Worm (Caenorhabditis elegans) whole organism, young adult: ENCODE results near the gene gtf-2H4.
A peak's percentile ranks its signal among the peaks of the same experiment; 100 is the strongest.

Experiments used
- C06A6.2 ChIP-seq: fragments of 200-800 bp; sonication (Bioruptor generic); conservative IDR thresholded peaks from 2 replicates; pipeline ENCODE4 v1.3.6; 2022; ENCODE audit warnings: missing genetic modification characterization, missing compliant biosample characterization
- D2030.7 ChIP-seq: fragments of 200-800 bp; sonication (Bioruptor generic); IDR thresholded peaks from 2 replicates; pipeline ENCODE4 v1.3.6; 2022; ENCODE audit warnings: missing genetic modification reagents, missing genetic modification characterization, missing compliant biosample characterization
- F22D6.2 ChIP-seq: sonication (generic microtip); optimal IDR thresholded peaks from 2 replicates; lab custom pipeline; 2016; ENCODE audit warnings: mild to moderate bottlenecking, missing genetic modification characterization, missing compliant biosample characterization
- F37B4.10 ChIP-seq: fragments of 200-800 bp; sonication (Bioruptor generic); IDR thresholded peaks from 2 replicates; pipeline ENCODE4 v1.3.6; 2022; ENCODE audit warnings: missing genetic modification characterization, missing compliant biosample characterization
- F39B2.1 ChIP-seq: fragments of 200-800 bp; sonication (Bioruptor generic); IDR thresholded peaks from 2 replicates; pipeline ENCODE4 v1.3.6; 2022; ENCODE audit warnings: missing genetic modification reagents, missing genetic modification characterization, missing compliant biosample characterization
- F52B5.7 ChIP-seq: sonication (generic microtip); optimal IDR thresholded peaks from 2 replicates; lab custom pipeline; 2016; ENCODE audit warnings: mild to moderate bottlenecking, missing genetic modification characterization, missing compliant biosample characterization
- K11D2.4 ChIP-seq: fragments of 200-800 bp; sonication (Bioruptor generic); IDR thresholded peaks from 2 replicates; pipeline ENCODE4 v1.3.6; 2022; ENCODE audit warnings: missing genetic modification reagents, missing genetic modification characterization, missing compliant biosample characterization
- T26A5.8 ChIP-seq: sonication (generic microtip); optimal IDR thresholded peaks from 2 replicates; lab custom pipeline; 2016; ENCODE audit warnings: missing genetic modification characterization, missing compliant biosample characterization
- Y53F4B.3 ChIP-seq: fragments of 200-800 bp; sonication (Bioruptor generic); IDR thresholded peaks from 2 replicates; pipeline ENCODE4 v1.3.6; 2022; ENCODE audit warnings: missing genetic modification reagents, missing genetic modification characterization, missing compliant biosample characterization
- Y79H2A.3 ChIP-seq: fragments of 200-800 bp; sonication (Bioruptor generic); conservative IDR thresholded peaks from 2 replicates; pipeline ENCODE4 v1.3.6; 2022; ENCODE audit warnings: missing genetic modification reagents, missing genetic modification characterization, missing compliant biosample characterization
- Y95B8A.8 ChIP-seq: fragments of 200-800 bp; sonication (Bioruptor generic); IDR thresholded peaks from 2 replicates; pipeline ENCODE4 v1.3.6; 2022; ENCODE audit warnings: missing genetic modification reagents, missing genetic modification characterization, missing compliant biosample characterization
- ama-1 ChIP-seq, 3 experiments: fragments of 150-350 bp in 1 of 3; sonication (generic microtip) in 2 of 3; optimal IDR thresholded peaks; 2 replicates each; lab custom pipeline; 2014 to 2018; ENCODE audit warnings: missing biosample characterization in 2 of 3, missing genetic modification characterization in 2 of 3, missing genetic modification reagents in 2 of 3
- aptf-2 ChIP-seq: fragments of 200-800 bp; sonication (Bioruptor generic); conservative IDR thresholded peaks from 2 replicates; pipeline ENCODE4 v1.3.6; 2022; ENCODE audit warnings: missing genetic modification reagents, missing genetic modification characterization, missing compliant biosample characterization
- aptf-3 ChIP-seq: fragments of 200-800 bp; sonication (Bioruptor generic); IDR thresholded peaks from 2 replicates; pipeline ENCODE4 v1.3.6; 2022; ENCODE audit warnings: missing genetic modification characterization, missing compliant biosample characterization
- attf-6 ChIP-seq: fragments of 200-800 bp; sonication (Bioruptor generic); IDR thresholded peaks from 2 replicates; pipeline ENCODE4 v1.3.6; 2022; ENCODE audit warnings: missing genetic modification reagents, missing genetic modification characterization, missing compliant biosample characterization
- bed-1 ChIP-seq: fragments of 200-800 bp; sonication (Bioruptor generic); IDR thresholded peaks from 2 replicates; pipeline ENCODE4 v1.3.6; 2022; ENCODE audit warnings: missing genetic modification reagents, missing genetic modification characterization, missing compliant biosample characterization
- ceh-27 ChIP-seq: fragments of 200-800 bp; sonication (Bioruptor generic); optimal IDR thresholded peaks from 2 replicates; lab custom pipeline; 2018; ENCODE audit warnings: mild to moderate bottlenecking, missing genetic modification characterization, moderate library complexity, missing compliant biosample characterization
- ceh-40 ChIP-seq: fragments of 200-800 bp; sonication (Bioruptor generic); IDR thresholded peaks from 2 replicates; pipeline ENCODE4 v1.3.6; 2022; ENCODE audit warnings: missing genetic modification characterization, missing compliant biosample characterization
- ceh-58 ChIP-seq: fragments of 200-800 bp; sonication (Bioruptor generic); IDR thresholded peaks from 2 replicates; pipeline ENCODE4 v1.3.6; 2022; ENCODE audit warnings: missing genetic modification characterization, missing compliant biosample characterization
- chd-7 ChIP-seq: sonication (generic microtip); optimal IDR thresholded peaks from 2 replicates; lab custom pipeline; 2016; ENCODE audit warnings: mild to moderate bottlenecking, missing genetic modification characterization, moderate library complexity, missing compliant biosample characterization
- efl-1 ChIP-seq: fragments of 150-350 bp; optimal IDR thresholded peaks from 2 replicates; lab custom pipeline; 2014; ENCODE audit warnings: missing biosample characterization, missing genetic modification reagents, missing genetic modification characterization
- egrh-3 ChIP-seq: fragments of 200-800 bp; sonication (Bioruptor generic); IDR thresholded peaks from 2 replicates; pipeline ENCODE4 v1.3.6; 2022; ENCODE audit warnings: missing genetic modification reagents, missing genetic modification characterization, missing compliant biosample characterization
- ekl-4 ChIP-seq: fragments of 200-800 bp; sonication (Bioruptor generic); IDR thresholded peaks from 2 replicates; pipeline ENCODE4 v1.3.6; 2022; ENCODE audit warnings: missing genetic modification reagents, missing genetic modification characterization, missing compliant biosample characterization
- hsf-1 ChIP-seq: fragments of 200-800 bp; sonication (Bioruptor generic); IDR thresholded peaks from 2 replicates; pipeline ENCODE4 v1.3.6; 2022; ENCODE audit warnings: missing genetic modification reagents, missing genetic modification characterization, missing compliant biosample characterization
- lag-1 ChIP-seq: fragments of 200-800 bp; sonication (Bioruptor generic); IDR thresholded peaks from 2 replicates; pipeline ENCODE4 v1.3.6; 2022; ENCODE audit warnings: missing genetic modification reagents, missing genetic modification characterization, missing compliant biosample characterization
- let-526 ChIP-seq: fragments of 200-800 bp; sonication (Bioruptor generic); IDR thresholded peaks from 2 replicates; pipeline ENCODE4 v1.3.6; 2022; ENCODE audit warnings: missing genetic modification reagents, missing genetic modification characterization, missing compliant biosample characterization
- lin-26 ChIP-seq: fragments of 200-800 bp; sonication (Bioruptor generic); IDR thresholded peaks from 2 replicates; pipeline ENCODE4 v1.3.6; 2022; ENCODE audit warnings: missing genetic modification reagents, missing genetic modification characterization, missing compliant biosample characterization
- lin-35 ChIP-seq, 3 experiments: fragments of 150-350 bp in 2 of 3; sonication (generic microtip) in 1 of 3; optimal IDR thresholded peaks; 2 replicates each; lab custom pipeline; 2014 to 2018; ENCODE audit warnings: missing biosample characterization in 3 of 3, missing genetic modification characterization in 3 of 3, missing genetic modification reagents in 3 of 3
- lin-40 ChIP-seq: sonication (generic microtip); optimal IDR thresholded peaks from 2 replicates; lab custom pipeline; 2016; ENCODE audit warnings: missing genetic modification characterization, mild to moderate bottlenecking, missing compliant biosample characterization, missing genotype, missing genetic modification reagents
- lin-54 ChIP-seq: fragments of 200-800 bp; sonication (Bioruptor generic); optimal IDR thresholded peaks from 2 replicates; lab custom pipeline; 2018; ENCODE audit warnings: mild to moderate bottlenecking, missing genetic modification characterization, missing compliant biosample characterization
- madf-10 ChIP-seq: sonication (generic microtip); optimal IDR thresholded peaks from 2 replicates; lab custom pipeline; 2016; ENCODE audit warnings: mild to moderate bottlenecking, missing genetic modification characterization, missing compliant biosample characterization
- mxl-1 ChIP-seq: sonication (generic microtip); optimal IDR thresholded peaks from 2 replicates; lab custom pipeline; 2016; ENCODE audit warnings: missing genetic modification characterization, missing compliant biosample characterization
- nfya-1 ChIP-seq: sonication (generic microtip); optimal IDR thresholded peaks from 2 replicates; lab custom pipeline; 2017; ENCODE audit warnings: antibody characterized with exemption, missing compliant biosample characterization, missing genetic modification characterization, borderline replicate concordance; ENCODE audit not compliant: insufficient read depth
- nhr-27 ChIP-seq: fragments of 200-800 bp; sonication (Bioruptor generic); optimal IDR thresholded peaks from 2 replicates; lab custom pipeline; 2018; ENCODE audit warnings: mild to moderate bottlenecking, missing genetic modification characterization, moderate library complexity, missing compliant biosample characterization
- pha-4 ChIP-seq: fragments of 150-350 bp; sonication (generic microtip); optimal IDR thresholded peaks from 2 replicates; lab custom pipeline; 2014; ENCODE audit warnings: missing biosample characterization, missing genetic modification reagents, missing genetic modification characterization
- rcor-1 ChIP-seq: fragments of 200-800 bp; sonication (Bioruptor generic); IDR thresholded peaks from 2 replicates; pipeline ENCODE4 v1.3.6; 2022; ENCODE audit warnings: missing genetic modification reagents, missing genetic modification characterization, missing compliant biosample characterization
- rec-8 ChIP-seq, 2 experiments: sonication (generic microtip); optimal IDR thresholded peaks; 2 replicates each; lab custom pipeline; 2016; ENCODE audit warnings: mild to moderate bottlenecking in 2 of 2, missing genetic modification characterization in 2 of 2, missing genetic modification reagents in 2 of 2, missing genotype in 2 of 2, missing biosample characterization in 1 of 2, missing compliant biosample characterization in 1 of 2, moderate library complexity in 1 of 2
- repo-1 ChIP-seq: sonication (generic microtip); optimal IDR thresholded peaks from 2 replicates; lab custom pipeline; 2017; ENCODE audit warnings: mild to moderate bottlenecking, missing genetic modification characterization, missing compliant biosample characterization
- sea-2 ChIP-seq: fragments of 200-800 bp; sonication (Bioruptor generic); IDR thresholded peaks from 2 replicates; pipeline ENCODE4 v1.3.6; 2022; ENCODE audit warnings: missing genetic modification characterization, missing compliant biosample characterization
- snpc-4 ChIP-seq, 5 experiments: fragments of 150-350 bp in 1 of 5; sonication (generic microtip) in 4 of 5; optimal IDR thresholded peaks; 2 replicates each; lab custom pipeline; 2014 to 2018; ENCODE audit warnings: missing genetic modification characterization in 5 of 5, missing biosample characterization in 3 of 5, antibody characterized with exemption in 2 of 5, mild to moderate bottlenecking in 2 of 5, missing compliant biosample characterization in 2 of 5, missing genotype in 2 of 5, moderate library complexity in 2 of 5, missing genetic modification reagents in 1 of 5
- tbp1 ChIP-seq: fragments of 200-800 bp; sonication (Bioruptor generic); optimal IDR thresholded peaks from 2 replicates; lab custom pipeline; 2018; ENCODE audit warnings: mild to moderate bottlenecking, missing genetic modification characterization, missing compliant biosample characterization
- tbx-9 ChIP-seq: sonication (generic microtip); optimal IDR thresholded peaks from 2 replicates; lab custom pipeline; 2016; ENCODE audit warnings: borderline replicate concordance, missing genetic modification characterization, inconsistent platforms, missing compliant biosample characterization
- unc-62 ChIP-seq: fragments of 150-350 bp; optimal IDR thresholded peaks from 2 replicates; lab custom pipeline; 2014; ENCODE audit warnings: missing biosample characterization, missing genetic modification reagents, missing genetic modification characterization
- zfh-2 ChIP-seq: fragments of 200-800 bp; sonication (Bioruptor generic); conservative IDR thresholded peaks from 2 replicates; pipeline ENCODE4 v1.3.6; 2022; ENCODE audit warnings: missing genetic modification reagents, missing genetic modification characterization, missing compliant biosample characterization
- ztf-28 ChIP-seq: fragments of 200-800 bp; sonication (Bioruptor generic); IDR thresholded peaks from 2 replicates; pipeline ENCODE4 v1.3.6; 2022; ENCODE audit warnings: missing genetic modification reagents, missing genetic modification characterization, missing compliant biosample characterization
- ztf-6 ChIP-seq: fragments of 200-800 bp; sonication (Bioruptor generic); IDR thresholded peaks from 2 replicates; pipeline ENCODE4 v1.3.6; 2022; ENCODE audit warnings: missing genetic modification reagents, missing genetic modification characterization, missing compliant biosample characterization

The gtf-2H4 gene

ce11 chrIV:15473588-15474271 is 20.7 kb upstream of the gtf-2H4 start, which contains the start of gene Y73F8A.26 (continued):
- TF ChIP-seq hsf-1 (GFP tag; lab: Robert Waterston, UW) (no peak; the same call in 1 of the 2 replicates), let-526 (GFP tag; lab: Robert Waterston, UW) (no peak), F37B4.10 (GFP tag; lab: Robert Waterston, UW) (0 out of 2 replicates have a peak, but pooled peaks have one; percentile 7), ceh-40 (GFP tag; lab: Robert Waterston, UW) (no peak), ztf-6 (GFP tag; lab: Robert Waterston, UW) (no peak), K11D2.4 (no peak), ama-1 (optimal IDR thresholded peaks at IDR 0.05; lab: Kevin White, UChicago) (no peak), ama-1 (GFP tag; optimal IDR thresholded peaks at IDR 0.05; lab: Kevin White, UChicago) (peak in 1 of 2 experiments; percentile 12), aptf-3 (no peak), ekl-4 (GFP tag; lab: Robert Waterston, UW) (no peak), attf-6 (GFP tag; lab: Robert Waterston, UW) (peak; percentile 88), zfh-2 (GFP tag; lab: Robert Waterston, UW) (no peak), unc-62 (GFP tag; lab: Kevin White, UChicago) (no peak), snpc-4 (GFP tag; optimal IDR thresholded peaks at IDR 0.05; lab: Kevin White, UChicago) (no peak), snpc-4 (tag; optimal IDR thresholded peaks at IDR 0.05; lab: Kevin White, UChicago) (peak in 3 of 4 experiments; percentile 25 to 88 (median 46)), F22D6.2 (tag; lab: Kevin White, UChicago) (no peak), sea-2 (GFP tag; lab: Robert Waterston, UW) (no peak), rec-8 (tag; optimal IDR thresholded peaks at IDR 0.05; lab: Kevin White, UChicago) (no peak), chd-7 (tag; lab: Kevin White, UChicago) (no peak), aptf-2 (GFP tag; lab: Robert Waterston, UW) (no peak), bed-1 (GFP tag; lab: Robert Waterston, UW) (0 out of 2 replicates have a peak, but pooled peaks have one; percentile 13), repo-1 (tag; lab: Kevin White, UChicago) (peak; percentile 66), lin-26 (GFP tag; lab: Robert Waterston, UW) (peak; percentile 48; the same call in 1 of the 2 replicates), Y79H2A.3 (GFP tag; lab: Robert Waterston, UW) (peak; percentile 53; the same call in 1 of the 2 replicates), nfya-1 (no peak), ceh-27 (GFP tag; lab: Kevin White, UChicago) (no peak), C06A6.2 (GFP tag; lab: Robert Waterston, UW) (no peak)

DNA sequence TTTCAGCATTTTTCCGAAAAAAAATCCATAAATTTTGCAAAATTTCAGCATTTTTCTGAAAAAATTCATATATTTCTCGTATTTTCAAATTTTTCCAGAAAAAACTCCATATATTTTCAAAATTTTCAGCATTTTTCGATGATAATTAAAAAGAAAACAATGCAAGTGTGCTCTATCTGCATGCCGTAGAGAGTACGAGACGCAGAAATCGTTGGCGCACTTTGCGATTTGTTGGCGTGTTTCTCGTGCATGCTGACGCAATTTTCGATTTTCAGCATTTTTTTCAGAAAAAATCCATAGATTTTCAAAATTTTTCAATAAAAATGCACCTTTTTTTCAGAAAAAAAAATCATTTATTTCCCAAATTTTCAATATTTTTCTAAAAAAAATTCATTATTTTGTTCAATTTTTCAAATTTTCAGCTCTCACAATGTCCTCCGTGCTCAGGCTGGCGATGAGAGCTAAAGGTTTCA is 19.4 kb upstream of the gtf-2H4 start, which contains the start of gene Y73F8A.27:
TSS of gene Y73F8A.27 (plus strand) at position 423 of the 473 bp plus-strand sequence.
- TF ChIP-seq Y53F4B.3 (GFP tag; lab: Robert Waterston, UW) (no peak), lin-54 (peak; percentile 90), K11D2.4 (peak; percentile 90), Y95B8A.8 (peak; percentile 91), tbx-9 (tag; lab: Kevin White, UChicago) (no peak), egrh-3 (GFP tag; lab: Robert Waterston, UW) (no peak), lin-40 (tag; lab: Kevin White, UChicago) (peak; percentile 95), pha-4 (tag; lab: Kevin White, UChicago) (peak; percentile 90), lag-1 (no peak), rcor-1 (GFP tag; lab: Robert Waterston, UW) (peak; percentile 90), F52B5.7 (tag; lab: Kevin White, UChicago) (no peak), ztf-28 (GFP tag; lab: Robert Waterston, UW) (peak; percentile 59; the same call in 1 of the 2 replicates), aptf-3 (no peak), F39B2.1 (GFP tag; lab: Robert Waterston, UW) (no peak), T26A5.8 (no peak), nhr-27 (tag; lab: Kevin White, UChicago) (no peak), mxl-1 (no peak), tbp1 (GFP tag; lab: Kevin White, UChicago) (peak; percentile 75), hsf-1 (GFP tag; lab: Robert Waterston, UW) (peak; percentile 81), efl-1 (GFP tag; lab: Kevin White, UChicago) (peak; percentile 24), ceh-58 (no peak), lin-35 (GFP tag; optimal IDR thresholded peaks at IDR 0.05; lab: Kevin White, UChicago) (peak in 2 of 3 experiments; percentile 59 to 88), madf-10 (tag; lab: Kevin White, UChicago) (peak; percentile 58), D2030.7 (GFP tag; lab: Robert Waterston, UW) (peak; percentile 70)
